Fruit fly (Drosophila melanogaster) S2 (cell line): Measurements from ENCODE around the gene RabX4.

Source experiments
- CG8478 ChIP-seq: fragments of >200 bp; optimal IDR thresholded peaks from 2 replicates; lab custom pipeline; 2018
- CTCF ChIP-seq, 2 experiments: fragments of >200 bp; optimal IDR thresholded peaks; 2 replicates each; lab custom pipeline; 2018

Gene RabX4

DNA sequence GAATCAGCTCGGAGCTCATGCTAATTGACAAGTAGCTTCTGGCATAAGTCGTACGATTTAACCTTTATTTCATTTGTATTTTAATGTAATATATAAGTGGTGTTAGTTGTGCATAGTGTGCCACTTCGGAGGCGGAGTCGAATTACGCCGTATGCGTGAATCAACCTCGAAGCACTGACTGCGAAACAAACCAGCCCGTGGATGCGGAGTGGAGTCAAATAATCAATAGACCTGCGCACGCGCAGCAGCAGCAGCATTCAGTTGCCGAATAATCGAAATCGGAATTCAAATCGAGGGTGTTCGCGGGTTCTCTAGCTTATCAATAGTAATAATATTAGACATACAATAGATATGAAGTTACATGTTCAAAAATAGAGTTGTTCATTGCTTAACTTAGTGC, at the start of gene RabX4:
RabX4 (minus strand) TSS at position 176 of the 400 bp plus-strand sequence.
- TF ChIP-seq CG8478 (lab: Kevin White, UChicago) (no peak), CTCF (optimal IDR thresholded peaks at IDR 0.05; lab: Kevin White, UChicago) (no peak)

DNA sequence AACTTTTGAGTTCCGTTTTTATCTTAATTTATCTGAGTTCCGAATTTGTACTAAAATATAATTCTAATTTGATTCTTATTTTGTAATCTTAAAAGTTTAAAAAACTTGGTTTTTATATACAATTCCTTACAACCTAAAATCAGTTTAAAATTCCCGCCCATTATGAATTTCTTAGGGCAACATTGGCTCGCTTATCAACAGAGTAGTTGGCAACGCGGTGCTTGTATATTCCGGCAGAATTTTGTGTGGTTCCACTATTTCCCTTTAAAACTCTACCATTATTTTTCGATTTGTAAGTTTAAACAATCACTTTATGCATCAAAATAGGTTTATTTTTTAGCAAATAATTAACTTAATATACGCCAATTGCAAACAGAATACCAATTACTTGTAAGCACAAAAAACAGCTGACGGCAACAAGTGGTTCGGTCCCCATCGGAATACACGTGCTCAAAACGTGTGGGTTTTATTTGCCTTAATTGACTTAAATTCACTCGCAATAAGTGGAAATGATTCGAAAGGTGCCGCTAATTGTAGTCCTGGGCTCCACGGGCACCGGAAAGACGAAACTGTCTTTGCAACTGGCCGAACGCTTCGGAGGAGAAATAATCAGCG, 48.7 kb upstream of the RabX4 start, which contains the start of the genes CG11089 and CG31381:
CG11089 (plus strand) TSS at position 203 of the 615 bp plus-strand sequence.
CG31381 (plus strand) TSS at position 203 of the 615 bp plus-strand sequence.
- TF ChIP-seq CTCF (optimal IDR thresholded peaks at IDR 0.05; lab: Kevin White, UChicago) (no peak), CG8478 (lab: Kevin White, UChicago) (no peak)

DNA sequence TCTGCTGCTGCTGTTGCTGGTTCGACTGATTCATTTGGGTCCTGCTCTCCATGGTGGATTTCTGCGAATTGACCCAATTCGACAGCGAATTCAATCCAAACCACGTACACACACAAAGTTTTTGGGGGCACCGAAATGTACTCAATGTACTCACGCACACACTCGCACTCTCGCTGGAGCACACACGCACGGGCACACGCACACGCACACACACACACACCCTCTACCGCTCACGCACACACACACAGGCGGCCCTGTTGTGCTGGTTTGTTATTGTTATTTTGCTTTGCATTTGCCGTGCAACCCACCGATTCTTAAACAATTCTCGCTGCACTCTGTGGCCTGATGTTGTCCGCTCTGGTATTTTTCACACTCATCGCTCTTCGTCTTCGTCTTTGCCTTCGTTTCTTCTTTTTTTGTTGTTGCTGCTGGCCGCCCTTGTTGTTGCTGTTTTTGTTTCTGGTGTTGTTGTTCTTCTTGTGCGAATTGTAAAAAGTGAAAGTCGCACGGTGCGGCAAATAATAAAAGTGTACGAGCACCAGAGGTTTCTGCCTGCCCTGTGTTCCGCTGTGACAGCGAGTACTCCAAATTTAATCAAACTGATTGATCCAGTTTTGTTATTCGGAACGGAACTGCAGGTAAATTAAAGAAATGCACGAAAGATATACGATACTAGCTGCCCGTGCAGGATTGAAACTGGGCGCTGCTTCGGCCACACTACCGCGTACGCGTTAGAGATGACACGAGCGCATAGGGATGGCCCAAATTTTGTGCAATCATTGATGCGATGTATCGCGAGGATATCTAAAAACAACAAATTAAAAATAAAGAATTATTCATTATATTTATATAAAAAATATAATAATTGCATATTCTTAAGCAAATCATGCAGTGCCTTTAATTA, 48.0 kb upstream of the RabX4 start, which contains the start of gene CG3744:
CG3744 (minus strand) TSS at position 716 of the 904 bp plus-strand sequence.
- TF ChIP-seq CG8478 (lab: Kevin White, UChicago) (no peak), CTCF (optimal IDR thresholded peaks at IDR 0.05; lab: Kevin White, UChicago) (no peak)

DNA sequence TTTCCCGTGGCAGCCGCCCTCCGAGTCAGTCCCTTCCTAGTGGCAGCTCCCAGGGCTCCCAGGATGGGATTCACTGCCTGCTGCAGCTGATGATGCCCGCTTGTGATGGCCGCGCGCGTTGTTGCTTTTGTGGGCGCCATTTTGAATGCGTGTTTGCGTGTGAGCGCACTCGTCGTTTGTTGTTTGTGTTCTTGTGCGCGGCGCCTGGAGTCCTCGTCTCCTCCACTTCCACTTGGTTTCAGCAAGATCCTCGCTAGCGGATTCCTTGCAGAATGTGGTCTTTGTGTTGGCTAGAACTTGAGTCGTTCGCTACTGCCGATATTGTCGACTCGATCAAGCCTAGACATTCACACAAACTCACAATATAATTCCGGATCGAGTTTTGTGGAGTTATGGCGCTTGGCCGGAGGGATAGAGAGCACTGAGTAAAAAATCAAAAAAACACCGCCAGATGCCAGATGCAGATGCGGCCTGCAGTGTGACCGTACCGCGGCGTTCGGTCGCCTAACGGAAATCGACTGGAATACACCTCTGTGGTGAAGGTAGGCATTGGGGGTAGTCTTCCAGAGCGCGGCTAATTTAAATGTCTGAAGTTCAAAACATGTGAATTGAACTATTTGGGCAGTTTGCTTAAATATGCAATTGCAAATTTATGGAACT, 42.3 kb upstream of the RabX4 start, which contains the start of gene CycB3:
CycB3 (minus strand) TSS at position 428 of the 660 bp plus-strand sequence.
- TF ChIP-seq CG8478 (lab: Kevin White, UChicago) (no peak), CTCF (optimal IDR thresholded peaks at IDR 0.05; lab: Kevin White, UChicago) (peak in 1 of 2 experiments; percentile 24)

DNA sequence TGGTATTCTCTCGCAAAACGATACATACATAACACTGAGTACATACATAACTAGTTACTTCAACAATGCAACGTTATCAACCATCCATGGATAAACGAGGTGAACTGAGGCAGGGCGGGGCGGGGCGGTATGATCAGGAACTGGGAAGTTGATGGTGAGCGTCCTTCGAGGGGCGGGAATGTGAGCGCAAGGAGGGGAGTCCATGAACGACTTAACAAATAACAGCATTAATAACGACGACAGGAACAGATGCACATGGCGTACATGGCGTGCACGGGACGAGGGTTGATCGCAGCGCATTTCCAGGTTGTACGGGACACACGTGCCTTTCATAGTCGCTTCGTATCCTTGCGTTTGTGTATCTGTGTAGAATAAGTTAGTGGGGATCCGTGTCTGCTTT, 39.7 kb upstream of the RabX4 start:
- TF ChIP-seq CG8478 (lab: Kevin White, UChicago), result no peak
- no peak for TF ChIP-seq CTCF (optimal IDR thresholded peaks at IDR 0.05; lab: Kevin White, UChicago)

DNA sequence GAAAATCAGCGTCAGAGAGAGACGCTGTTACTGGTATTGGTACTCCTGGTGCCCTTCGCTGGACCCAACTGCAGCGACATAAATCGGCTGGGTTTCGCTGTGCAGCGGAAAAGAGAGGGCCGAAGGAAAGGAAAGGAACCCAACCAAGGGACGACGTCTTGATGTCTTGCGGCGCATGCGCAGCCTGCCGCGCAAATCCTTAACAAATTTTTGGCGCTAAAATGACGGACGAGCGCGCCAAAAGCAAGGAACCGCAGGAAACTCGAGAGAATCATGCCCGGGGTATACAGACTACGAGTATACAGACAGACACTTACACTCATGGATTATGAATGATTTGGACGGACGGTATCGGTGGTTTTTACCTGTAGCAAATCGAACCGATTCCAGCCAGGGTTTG, 38.8 kb upstream of the RabX4 start:
- TF ChIP-seq CG8478 (lab: Kevin White, UChicago) (no peak), CTCF (optimal IDR thresholded peaks at IDR 0.05; lab: Kevin White, UChicago) (no peak)

DNA sequence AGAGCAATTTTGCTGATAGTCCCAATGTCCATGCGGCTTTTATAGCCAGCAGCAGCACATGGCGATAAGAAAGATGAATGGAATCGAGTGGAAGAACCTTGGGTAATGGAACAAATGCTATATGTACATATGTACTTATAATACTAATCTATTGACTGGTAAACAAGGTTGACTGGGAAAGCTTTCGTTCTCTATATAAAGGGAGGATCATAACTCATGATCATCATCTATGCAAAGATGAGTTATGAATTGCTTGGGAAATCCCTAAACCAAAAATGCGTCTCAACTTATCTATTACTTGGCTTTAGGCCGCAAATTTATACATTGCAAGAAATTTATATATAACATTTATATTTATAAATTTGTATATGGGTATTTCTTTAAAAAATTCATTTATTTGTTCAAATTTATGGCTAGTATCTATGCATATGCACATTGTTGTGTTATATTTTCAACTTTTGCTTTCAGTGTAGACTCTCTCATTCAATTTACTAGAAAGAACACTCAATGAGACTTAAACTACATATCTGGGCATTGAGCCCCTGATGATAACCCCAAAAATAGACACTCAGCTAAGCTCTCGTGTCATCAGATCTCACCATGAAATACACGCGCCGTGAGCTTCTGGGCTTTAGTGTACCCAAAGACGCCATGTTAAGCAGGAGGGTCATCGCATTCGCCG, 36.7 kb upstream of the RabX4 start, which contains the start of the genes Srg1 and Elal:
Srg1 (minus strand) TSS at position 14 of the 682 bp plus-strand sequence.
Elal (plus strand) TSS at position 632 of the 682 bp plus-strand sequence.
- no peak for TF ChIP-seq CTCF (optimal IDR thresholded peaks at IDR 0.05; lab: Kevin White, UChicago)
- TF ChIP-seq CG8478 (lab: Kevin White, UChicago), result no peak

DNA sequence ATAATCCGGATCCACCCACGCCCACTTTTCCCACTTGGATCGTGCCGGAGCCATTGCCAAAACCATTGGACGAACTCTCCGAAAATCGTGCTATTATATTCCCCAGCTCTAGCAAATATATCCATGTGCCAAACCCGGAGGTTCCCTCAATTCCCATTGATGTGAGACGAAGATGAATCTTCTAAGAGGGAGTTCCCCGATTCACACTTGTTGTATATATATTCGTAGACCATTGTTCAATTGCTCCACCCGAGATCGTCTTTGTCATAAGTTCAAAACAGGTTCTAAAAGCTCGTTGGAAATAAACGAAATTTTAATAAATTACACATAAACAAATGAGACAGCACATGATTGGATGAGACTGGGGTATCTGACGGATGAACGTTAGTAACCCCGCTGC, 35.7 kb upstream of the RabX4 start:
- TF ChIP-seq CG8478 (lab: Kevin White, UChicago) (no peak), CTCF (optimal IDR thresholded peaks at IDR 0.05; lab: Kevin White, UChicago) (no peak)

DNA sequence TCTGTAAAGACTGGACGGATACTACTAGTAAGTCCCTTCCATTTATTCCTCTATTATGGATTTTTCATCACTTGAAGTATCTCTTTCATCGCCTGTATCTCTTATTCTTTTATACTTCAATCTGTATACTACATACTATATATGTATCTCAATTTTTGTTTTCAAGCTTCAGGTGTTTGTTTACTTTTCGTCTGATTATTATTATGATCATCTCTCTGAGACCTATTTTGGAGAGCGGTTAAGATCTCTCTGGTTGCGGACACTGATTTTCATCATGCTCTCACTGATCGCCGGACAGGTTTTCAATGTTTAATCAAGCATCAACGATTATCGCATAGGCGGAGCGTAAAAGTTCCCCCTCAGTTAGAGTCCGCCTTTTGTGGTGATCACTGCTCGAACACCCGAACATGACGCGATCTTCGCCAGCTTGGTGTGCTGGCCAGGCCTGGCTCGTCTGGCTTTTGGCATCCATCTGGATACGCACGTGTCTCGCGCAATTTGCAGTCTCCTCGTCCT, 34.4 kb upstream of the RabX4 start, which contains the start of gene CG7016:
CG7016 (plus strand) TSS at position 358 of the 516 bp plus-strand sequence.
- TF ChIP-seq CG8478 (lab: Kevin White, UChicago) (no peak), CTCF (optimal IDR thresholded peaks at IDR 0.05; lab: Kevin White, UChicago) (no peak)

DNA sequence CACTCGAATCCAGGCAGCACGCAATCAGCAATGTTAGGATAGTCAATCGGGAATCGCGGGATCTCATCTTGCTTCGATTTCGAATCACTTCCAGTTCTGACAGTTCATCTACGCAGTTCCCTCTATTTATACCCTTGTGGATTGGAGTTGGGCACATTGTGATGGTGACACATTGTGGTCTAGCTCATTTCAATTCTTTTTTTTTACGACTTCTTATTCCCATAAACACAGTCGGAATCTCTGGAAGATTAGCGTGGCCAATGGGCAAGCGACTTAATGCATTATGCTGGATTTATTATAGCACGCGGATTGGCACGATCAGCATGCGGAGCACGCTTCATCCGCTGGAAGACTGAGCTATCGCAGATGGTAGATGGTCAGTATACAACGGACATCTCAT, 33.9 kb upstream of the RabX4 start, which contains the start of gene CG13640:
CG13640 (minus strand) TSS at position 101 of the 400 bp plus-strand sequence.
- TF ChIP-seq CG8478 (lab: Kevin White, UChicago) (no peak), CTCF (optimal IDR thresholded peaks at IDR 0.05; lab: Kevin White, UChicago) (no peak)

DNA sequence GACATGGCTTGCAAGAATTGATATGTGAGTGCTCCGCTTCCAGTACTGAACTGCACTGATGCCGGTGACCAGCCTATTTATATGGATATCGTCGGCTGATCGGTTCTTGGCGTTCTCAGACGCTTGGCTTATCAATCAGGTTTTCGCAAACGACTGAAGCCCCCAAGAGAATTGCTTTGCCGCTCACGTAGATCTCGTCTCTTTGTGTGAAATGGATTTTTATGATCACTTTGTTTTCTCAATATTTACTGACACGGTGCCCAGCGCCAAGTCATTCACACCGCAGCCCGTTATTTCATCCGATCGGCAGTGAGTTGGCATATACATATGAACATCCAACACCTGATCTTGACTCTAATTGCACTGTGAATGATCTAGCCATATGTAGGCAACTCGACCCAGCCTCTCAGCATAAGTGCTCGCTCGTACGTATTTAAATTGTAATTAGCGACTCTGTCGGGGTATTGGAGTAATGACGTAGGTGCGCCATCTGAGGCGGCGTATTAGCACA, 32.2 kb upstream of the RabX4 start, which contains the start of gene CG13639:
CG13639 (minus strand) TSS at position 51 of the 511 bp plus-strand sequence.
- no peak for TF ChIP-seq CTCF (optimal IDR thresholded peaks at IDR 0.05; lab: Kevin White, UChicago)
- TF ChIP-seq CG8478 (lab: Kevin White, UChicago), result no peak

DNA sequence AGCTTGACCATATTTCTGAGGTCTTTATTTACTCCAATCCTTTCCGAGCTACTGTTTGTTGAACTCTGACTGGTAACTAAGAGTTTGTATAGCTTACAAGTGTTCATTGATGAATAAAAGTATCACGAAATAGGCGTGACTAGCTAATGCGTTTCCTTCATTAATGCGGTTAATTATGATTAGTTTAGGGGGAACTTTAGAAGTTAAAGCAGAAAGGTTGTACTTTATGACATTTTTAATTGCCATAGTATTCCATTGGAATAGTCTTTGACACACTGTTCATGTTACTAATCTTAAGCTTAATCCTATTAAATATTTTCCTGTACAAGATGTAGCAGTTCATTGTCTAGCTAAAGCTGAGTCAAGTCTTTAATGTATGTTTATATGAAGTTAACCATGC, 31.5 kb upstream of the RabX4 start, which contains the start of gene ppk22:
ppk22 (minus strand) TSS at position 101 of the 400 bp plus-strand sequence.
- TF ChIP-seq CTCF (optimal IDR thresholded peaks at IDR 0.05; lab: Kevin White, UChicago) (no peak), CG8478 (lab: Kevin White, UChicago) (no peak)

DNA sequence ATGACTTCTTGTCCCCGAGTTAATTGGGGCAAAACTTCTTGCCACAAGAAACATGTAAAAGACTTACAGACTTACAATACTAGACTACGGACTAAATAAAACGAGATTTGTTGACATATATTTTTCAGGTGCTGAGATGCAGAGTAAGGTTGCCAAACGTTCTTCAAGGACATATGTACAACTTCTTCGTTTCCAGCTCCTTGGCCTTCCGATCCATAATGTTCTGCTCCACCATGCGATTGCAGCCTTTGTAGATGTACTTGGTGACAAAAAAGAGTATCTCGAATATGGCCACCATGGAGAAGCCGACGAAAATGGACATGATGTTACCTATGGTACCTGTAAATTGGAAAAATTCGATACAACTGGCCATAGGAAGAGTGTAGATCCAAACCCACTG, 29.2 kb upstream of the RabX4 start, which contains the start of gene CAH4:
CAH4 (minus strand) TSS at position 101 of the 400 bp plus-strand sequence.
- no peak for TF ChIP-seq CTCF (optimal IDR thresholded peaks at IDR 0.05; lab: Kevin White, UChicago)
- TF ChIP-seq CG8478 (lab: Kevin White, UChicago), result no peak
